Worm (Caenorhabditis elegans) whole organism, early embryonic: ENCODE results near the gene B0024.15.

Experiments used
- aly-1 ChIP-seq: sonication (generic microtip); optimal IDR thresholded peaks from 2 replicates; lab custom pipeline; 2016; ENCODE audit warnings: missing genetic modification characterization, missing compliant biosample characterization
- ceh-13 ChIP-seq: fragments of 200-800 bp; sonication (Bioruptor generic); optimal IDR thresholded peaks from 2 replicates; lab custom pipeline; 2018; ENCODE audit warnings: mild to moderate bottlenecking, missing genetic modification characterization, missing compliant biosample characterization
- flt-1 ChIP-seq: fragments of 200-800 bp; sonication (Bioruptor generic); IDR thresholded peaks from 2 replicates; pipeline ENCODE4 v1.3.6; 2022; ENCODE audit warnings: missing genetic modification characterization, missing compliant biosample characterization
- scrt-1 ChIP-seq: fragments of 200-800 bp; sonication (Bioruptor generic); IDR thresholded peaks from 2 replicates; pipeline ENCODE4 v1.3.6; 2022; ENCODE audit warnings: missing genetic modification characterization, missing compliant biosample characterization

DNA sequence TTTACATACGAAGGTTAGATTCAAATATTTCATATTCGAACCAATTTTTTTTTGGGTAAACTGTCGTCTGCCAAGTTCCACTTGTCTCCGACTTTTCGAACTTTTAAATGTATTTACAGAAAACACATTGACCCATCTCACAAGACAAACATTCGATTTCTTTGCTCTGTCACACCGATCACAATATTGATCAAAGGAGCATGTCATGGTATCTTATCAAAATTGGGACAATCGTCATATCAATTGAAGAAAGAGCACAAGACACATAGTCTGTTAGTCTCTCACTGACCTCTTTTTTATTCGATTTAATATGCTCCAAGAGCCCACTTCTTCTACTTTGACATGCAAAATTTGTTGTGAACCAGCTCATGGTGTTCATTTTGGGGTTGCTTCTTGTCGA is 33.8 kb upstream of the B0024.15 start, which contains the start of gene nhr-232:
- no peak for TF ChIP-seq aly-1 (tag; lab: Kevin White, UChicago)
- TF ChIP-seq ceh-13 (GFP tag; lab: Kevin White, UChicago) = no peak
- TF ChIP-seq flt-1 (GFP tag; lab: Robert Waterston, UW) = no peak
- no peak for TF ChIP-seq scrt-1 (GFP tag; lab: Robert Waterston, UW)
